Fruit fly (Drosophila melanogaster): ENCODE results near the gene Nnp-1.

DNA sequence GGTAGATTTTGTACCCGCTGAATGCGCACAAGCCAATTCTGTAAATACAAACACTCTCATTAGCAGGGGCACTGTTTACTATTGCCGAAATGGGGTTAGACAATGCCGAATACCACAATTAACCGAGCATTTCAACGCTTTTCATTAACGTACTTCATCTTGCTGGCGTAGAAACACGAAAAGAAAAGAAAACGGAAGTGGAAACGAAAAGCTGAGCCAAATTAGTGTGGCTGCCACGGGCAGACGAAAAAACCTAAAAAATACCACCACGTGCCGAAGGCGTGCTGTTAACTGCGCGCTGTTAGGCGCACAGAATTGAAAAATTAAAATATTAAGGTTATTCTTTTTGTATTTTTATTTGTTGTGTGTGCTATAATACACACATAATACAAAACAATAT lies 28.9 kb upstream of the Nnp-1 start, which contains the start of gene RpL24:
- TF ChIP-seq sage (GFP tag; optimal IDR thresholded peaks at IDR 0.05) (peak; percentile 87), OdsH (GFP tag; optimal IDR thresholded peaks at IDR 0.05) (peak; percentile 87), usp (GFP tag; optimal IDR thresholded peaks at IDR 0.05) (no peak), Myc (optimal IDR thresholded peaks at IDR 0.05) (peak; percentile 77), dl (GFP tag; optimal IDR thresholded peaks at IDR 0.05; ENCODE audit: insufficient read depth in 1 of 2, partially characterized antibody in 2 of 2) (no peak), Dif (GFP tag; optimal IDR thresholded peaks at IDR 0.05; ENCODE audit: partially characterized antibody) (no peak), h (GFP tag; optimal IDR thresholded peaks at IDR 0.05) (peak; percentile 91), Abd-B (GFP tag; optimal IDR thresholded peaks at IDR 0.05) (no peak), br (GFP tag; optimal IDR thresholded peaks at IDR 0.05) (peak; percentile 90), pan (optimal IDR thresholded peaks at IDR 0.05) (no peak), rgr (GFP tag; optimal IDR thresholded peaks at IDR 0.05) (peak; percentile 96), woc (GFP tag; optimal IDR thresholded peaks at IDR 0.05) (peak; percentile 53), lola (GFP tag; optimal IDR thresholded peaks at IDR 0.05) (no peak)

Measured in whole organism, wandering third instar larva.